Fruit fly (Drosophila melanogaster) S2 (cell line): ENCODE results near the gene CG6271.

ENCODE experiments used
- CG8478 ChIP-seq: fragments of >200 bp; optimal IDR thresholded peaks from 2 replicates; lab custom pipeline; 2018
- CTCF ChIP-seq, 2 experiments: fragments of >200 bp; optimal IDR thresholded peaks; 2 replicates each; lab custom pipeline; 2018

Gene CG6271

DNA sequence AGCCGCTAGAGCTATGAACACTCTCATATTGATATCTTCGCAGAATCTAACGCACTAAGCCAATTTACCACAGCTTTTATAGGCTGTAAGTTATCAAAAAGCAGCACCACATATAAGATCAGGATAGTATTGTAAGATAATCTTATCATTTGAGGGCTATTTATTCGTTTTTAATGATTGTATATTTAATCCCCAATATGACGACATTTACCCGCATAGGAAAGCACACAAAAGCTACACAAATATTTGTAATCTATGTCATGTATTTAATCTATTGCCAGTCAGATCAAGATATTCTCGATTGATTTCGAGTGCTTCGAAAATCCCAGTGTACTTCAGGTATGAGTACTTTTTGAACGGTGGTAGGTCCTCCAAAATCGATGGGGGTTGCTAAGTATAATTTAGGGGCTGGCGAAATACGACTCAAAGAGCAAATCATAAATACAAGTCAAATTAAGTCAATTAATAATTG is 6.2 kb downstream of the CG6271 start, which contains the start of gene CG17191:
CG17191 (minus strand) TSS at position 51 of the 472 bp plus-strand sequence.
- TF ChIP-seq CG8478 (lab: Kevin White, UChicago), result no peak
- no peak for TF ChIP-seq CTCF (optimal IDR thresholded peaks at IDR 0.05; lab: Kevin White, UChicago)

DNA sequence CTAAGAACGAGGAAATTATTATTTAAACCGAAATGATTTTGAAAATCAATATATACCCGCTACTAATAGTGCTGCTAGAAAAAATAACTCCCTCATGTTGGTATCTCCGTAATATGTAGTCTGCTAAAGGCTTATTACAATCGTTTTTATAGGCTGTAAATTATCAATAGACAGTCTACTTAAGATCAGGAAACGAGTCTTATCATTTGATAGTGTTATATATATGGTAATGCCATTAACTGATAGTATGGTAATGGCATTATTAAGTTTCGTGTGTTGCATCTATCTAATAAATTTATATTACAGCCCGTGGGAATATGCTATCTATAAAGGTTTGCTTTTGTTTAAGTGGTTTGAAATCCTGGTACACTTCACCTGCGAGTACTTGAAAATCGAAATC is 7.7 kb downstream of the CG6271 start, which contains the start of gene CG17192:
CG17192 (minus strand) TSS at position 101 of the 400 bp plus-strand sequence.
- TF ChIP-seq CG8478 (lab: Kevin White, UChicago) (no peak), CTCF (optimal IDR thresholded peaks at IDR 0.05; lab: Kevin White, UChicago) (no peak)

DNA sequence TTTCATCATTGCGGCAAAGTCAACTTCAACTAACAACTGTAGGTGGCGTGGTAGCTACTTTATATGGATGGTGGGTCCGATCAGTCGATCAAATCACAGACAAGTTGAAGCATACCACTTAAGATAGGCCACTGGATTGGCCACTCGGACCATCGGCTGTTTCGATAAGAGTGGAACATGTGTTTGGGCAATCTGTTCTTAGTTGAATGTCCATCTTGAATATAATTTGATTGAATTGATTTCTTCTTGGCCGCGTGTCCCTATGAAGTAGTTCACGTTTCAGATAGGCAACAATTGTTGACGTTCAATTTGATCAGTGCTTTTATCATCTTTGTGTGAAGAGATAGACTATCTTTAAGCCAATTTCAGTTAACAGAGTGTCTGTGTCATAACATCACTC is 18.9 kb downstream of the CG6271 start, which contains the start of gene CG6295:
CG6295 (minus strand) TSS at position 34 of the 400 bp plus-strand sequence.
- TF ChIP-seq CG8478 (lab: Kevin White, UChicago), result no peak
- no peak for TF ChIP-seq CTCF (optimal IDR thresholded peaks at IDR 0.05; lab: Kevin White, UChicago)

DNA sequence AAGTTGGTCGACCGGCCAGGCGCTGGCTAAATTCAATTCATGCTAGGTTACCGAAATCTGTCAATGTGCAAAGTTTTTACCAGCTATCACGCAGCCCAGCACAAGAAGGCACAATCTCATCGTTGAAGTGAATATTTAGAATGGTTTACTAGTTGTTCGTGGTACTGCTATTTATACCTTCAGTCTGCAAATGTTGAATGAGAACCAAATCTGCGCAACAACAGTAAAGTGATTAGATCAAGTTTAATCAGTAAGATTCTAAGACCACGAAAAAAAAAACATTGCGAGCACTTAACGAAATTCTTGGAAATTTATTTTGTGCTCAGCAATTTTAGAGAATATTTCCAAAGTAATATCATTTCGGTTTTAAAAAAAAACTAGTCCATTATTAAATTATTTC is 20.6 kb downstream of the CG6271 start, which contains the start of gene CG6296:
CG6296 (minus strand) TSS at position 132 of the 400 bp plus-strand sequence.
- TF ChIP-seq CTCF (optimal IDR thresholded peaks at IDR 0.05; lab: Kevin White, UChicago), result no peak
- TF ChIP-seq CG8478 (lab: Kevin White, UChicago), result no peak

DNA sequence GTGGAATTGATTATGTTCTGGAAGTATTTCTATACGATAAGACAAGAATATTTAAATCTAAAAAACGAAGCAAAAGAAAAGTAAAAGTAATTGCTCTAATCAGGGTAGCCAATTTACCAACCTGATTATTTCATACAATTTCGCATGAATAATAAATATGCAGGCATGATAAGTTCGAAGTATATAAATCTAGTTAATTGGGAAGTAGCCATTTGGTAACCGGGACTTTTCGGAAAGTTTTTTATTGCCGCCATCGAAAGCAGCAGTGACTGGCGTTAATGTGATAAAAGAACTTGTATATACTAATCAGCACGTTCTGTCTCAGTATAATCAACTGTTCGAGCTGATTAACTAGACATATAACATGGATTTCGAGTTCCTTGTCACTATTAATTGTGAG is 23.1 kb downstream of the CG6271 start:
- TF ChIP-seq CTCF (optimal IDR thresholded peaks at IDR 0.05; lab: Kevin White, UChicago) (no peak), CG8478 (lab: Kevin White, UChicago) (no peak)

DNA sequence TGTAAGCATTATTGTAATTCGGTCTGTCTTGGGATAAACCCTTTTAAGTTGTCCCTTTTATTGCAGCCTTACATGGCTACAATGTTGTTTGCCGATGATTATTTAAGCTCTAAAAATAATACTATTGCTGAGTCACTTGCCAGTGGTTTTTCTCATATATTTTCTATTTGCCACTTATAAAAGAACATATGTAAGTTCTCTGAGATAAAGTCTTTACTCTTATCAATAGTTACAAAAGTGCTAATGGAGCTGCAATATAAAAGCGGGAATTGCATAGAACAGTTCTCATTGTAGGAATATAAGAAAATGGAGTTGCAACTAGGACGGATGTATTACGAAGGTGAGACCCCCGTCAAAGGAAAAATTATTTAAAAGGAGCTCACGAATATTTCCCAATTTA is 26.5 kb downstream of the CG6271 start, which contains the start of gene CG31077:
CG31077 (plus strand) TSS at position 301 of the 400 bp plus-strand sequence.
- TF ChIP-seq CG8478 (lab: Kevin White, UChicago) (no peak), CTCF (optimal IDR thresholded peaks at IDR 0.05; lab: Kevin White, UChicago) (no peak)

DNA sequence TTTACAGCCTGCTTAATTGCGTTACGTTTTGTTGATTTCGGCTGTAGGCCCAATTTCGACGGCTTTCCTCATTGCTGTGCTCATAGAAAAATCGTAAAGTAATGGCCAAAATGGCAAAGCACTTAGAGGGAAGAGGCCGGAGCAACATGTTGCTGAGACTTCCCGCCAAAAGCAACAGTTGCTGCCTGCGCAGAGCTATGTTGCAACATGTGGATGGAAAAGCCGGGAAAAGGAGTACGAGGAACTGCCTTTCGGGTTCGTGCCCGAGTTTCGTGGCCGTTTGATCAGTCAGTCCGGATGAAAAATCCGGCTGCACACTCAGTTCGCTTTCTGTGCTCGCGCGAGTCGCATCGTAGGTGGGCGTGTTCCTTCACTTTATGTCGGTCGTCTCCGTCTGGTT is 29.3 kb downstream of the CG6271 start, which contains the start of gene RYa-R:
RYa-R (plus strand) TSS at position 339 of the 400 bp plus-strand sequence.
- TF ChIP-seq CG8478 (lab: Kevin White, UChicago) (no peak), CTCF (optimal IDR thresholded peaks at IDR 0.05; lab: Kevin White, UChicago) (no peak)

DNA sequence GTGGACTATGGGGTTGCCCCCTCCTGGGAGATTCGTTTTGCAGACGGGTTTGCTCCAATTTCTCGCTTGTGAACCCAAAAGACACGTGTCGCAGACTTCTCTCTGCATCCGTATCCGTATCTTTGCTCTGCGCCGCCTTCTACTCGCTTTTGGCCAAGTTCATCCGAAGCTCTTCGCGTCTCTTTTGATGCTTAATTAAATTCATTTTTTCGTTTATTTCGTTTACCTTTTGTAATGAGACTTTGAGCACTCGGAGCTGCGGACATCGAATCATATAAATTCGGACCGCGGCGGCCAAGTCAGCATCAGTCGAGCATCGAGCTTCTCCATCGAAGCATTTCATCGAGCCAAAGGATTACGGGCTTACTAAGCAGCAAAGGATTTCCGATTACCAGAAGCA is 31.4 kb downstream of the CG6271 start, which contains the start of gene TwdlC:
TwdlC (plus strand) TSS at position 301 of the 400 bp plus-strand sequence.
- no peak for TF ChIP-seq CG8478 (lab: Kevin White, UChicago)
- no peak for TF ChIP-seq CTCF (optimal IDR thresholded peaks at IDR 0.05; lab: Kevin White, UChicago)

DNA sequence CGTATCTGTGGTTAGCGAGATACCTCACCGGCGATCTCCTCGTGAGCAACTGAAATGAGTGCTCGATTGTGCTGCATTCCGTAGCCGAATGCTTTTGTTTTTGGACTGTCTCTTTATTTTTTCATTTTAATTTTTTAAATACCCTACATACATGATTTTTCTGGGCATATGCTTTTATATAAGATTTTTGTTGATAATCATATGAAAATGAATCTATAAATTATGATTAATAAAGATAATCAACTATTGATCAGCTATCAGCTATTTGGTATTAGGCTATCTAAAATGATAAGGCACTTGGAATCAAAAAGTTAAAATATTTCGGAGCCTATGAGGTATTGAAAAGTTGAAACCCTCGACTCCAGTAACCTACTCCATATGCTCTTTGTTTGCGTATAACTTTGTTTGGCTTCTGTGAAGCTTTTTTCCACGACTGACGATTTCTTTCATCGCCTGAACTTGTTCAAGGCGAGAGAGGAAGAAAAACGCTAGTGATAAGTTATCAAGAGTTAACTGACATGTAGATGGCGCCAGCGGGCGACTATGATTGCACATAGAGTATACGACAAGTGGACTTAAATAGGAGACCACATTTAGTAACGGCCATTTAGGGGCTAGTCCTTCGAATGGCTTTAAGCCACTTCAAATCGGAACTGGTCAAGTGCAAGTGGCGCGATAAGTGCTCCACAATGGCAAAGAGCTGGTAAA is 36.0 kb downstream of the CG6271 start, which contains the start of gene CG31076:
CG31076 (minus strand) TSS at position 51 of the 708 bp plus-strand sequence.
- no peak for TF ChIP-seq CG8478 (lab: Kevin White, UChicago)
- TF ChIP-seq CTCF (optimal IDR thresholded peaks at IDR 0.05; lab: Kevin White, UChicago), result peak; percentile 78 to 81

DNA sequence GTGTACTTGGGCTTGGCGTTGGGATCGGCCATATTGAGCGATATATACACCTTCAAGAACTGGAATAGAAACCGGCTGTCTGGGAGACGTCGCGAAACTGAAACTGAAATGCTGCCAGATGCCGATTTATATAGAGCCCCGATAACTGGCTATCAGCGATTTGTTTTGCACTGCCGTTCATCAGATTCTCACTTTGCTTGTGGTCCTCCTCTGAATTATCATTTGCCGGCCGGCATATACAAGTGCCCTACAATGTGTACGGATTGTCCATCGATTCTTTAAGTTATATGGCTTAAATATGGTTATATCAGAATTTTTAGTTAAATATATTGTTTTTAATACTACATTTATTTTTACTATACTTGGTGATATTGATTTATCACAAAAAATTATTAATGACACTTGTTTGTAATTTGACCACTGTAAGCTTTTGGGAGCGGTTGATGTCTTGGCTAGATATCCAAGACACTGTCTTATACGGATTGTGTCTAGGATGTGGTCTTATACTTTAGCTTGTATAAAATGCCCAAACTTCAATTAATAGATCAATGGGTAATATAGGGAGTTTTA is 37.4 kb downstream of the CG6271 start, which contains the start of gene CG31075:
CG31075 (minus strand) TSS at position 106 of the 570 bp plus-strand sequence.
- TF ChIP-seq CTCF (optimal IDR thresholded peaks at IDR 0.05; lab: Kevin White, UChicago), result peak in 1 of 2 experiments; percentile 12
- no peak for TF ChIP-seq CG8478 (lab: Kevin White, UChicago)

DNA sequence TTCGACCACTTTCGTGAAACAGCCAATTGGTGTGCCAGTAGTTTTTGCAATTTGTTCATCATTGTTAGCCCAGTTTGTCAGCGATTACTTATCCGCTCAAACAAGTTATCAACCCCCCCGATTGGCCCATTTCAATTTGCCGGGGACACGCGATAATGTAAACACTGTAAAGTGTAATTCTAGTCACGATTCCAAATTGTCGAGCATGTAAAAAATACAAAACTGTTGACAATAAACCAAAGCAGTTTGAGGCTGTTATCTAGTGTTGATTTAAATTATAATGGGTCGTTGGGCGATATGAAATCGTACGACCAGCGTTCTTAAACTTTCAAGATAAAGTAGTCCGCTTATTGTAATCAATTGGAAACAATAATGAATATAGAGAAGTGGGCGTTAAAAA is 38.5 kb downstream of the CG6271 start:
- TF ChIP-seq CG8478 (lab: Kevin White, UChicago), result no peak
- TF ChIP-seq CTCF (optimal IDR thresholded peaks at IDR 0.05; lab: Kevin White, UChicago), result no peak

DNA sequence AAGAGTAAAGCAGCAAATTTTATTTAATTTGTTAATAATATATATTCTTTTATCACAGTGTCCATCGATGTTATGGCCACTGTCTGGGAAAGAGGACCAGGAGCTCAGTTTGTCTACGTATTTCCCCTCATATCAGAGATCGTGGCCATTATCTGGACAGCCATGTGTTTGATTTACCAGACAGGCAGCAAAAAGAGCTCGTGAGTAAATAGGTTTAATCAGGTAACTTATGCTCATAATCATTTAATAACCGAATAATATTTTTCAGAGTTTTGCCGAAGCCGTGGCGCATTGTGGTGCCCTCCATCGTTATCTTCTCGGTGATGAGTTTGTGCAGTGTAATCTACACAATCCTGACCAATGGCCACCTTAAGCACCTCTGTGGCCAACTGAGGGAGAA is 41.5 kb downstream of the CG6271 start:
- TF ChIP-seq CG8478 (lab: Kevin White, UChicago), result no peak
- no peak for TF ChIP-seq CTCF (optimal IDR thresholded peaks at IDR 0.05; lab: Kevin White, UChicago)

DNA sequence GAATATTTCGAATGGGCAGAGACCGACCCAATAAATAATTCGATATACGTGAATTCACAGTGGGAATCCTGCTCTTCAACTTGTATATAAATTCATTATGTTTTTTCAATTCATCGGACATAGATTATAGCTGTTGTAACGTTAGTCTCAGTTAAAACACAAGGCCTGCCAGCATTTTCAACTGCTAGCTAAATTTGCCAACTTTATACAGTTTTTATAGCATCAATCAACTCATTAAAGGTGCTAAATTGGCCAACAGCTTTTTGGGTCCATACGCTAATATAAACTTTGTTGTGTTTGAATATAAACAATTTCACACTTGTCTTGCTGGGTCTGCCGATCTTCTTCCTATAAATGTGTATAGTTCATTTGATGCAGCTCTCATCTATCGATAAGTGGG is 43.8 kb downstream of the CG6271 start:
- TF ChIP-seq CG8478 (lab: Kevin White, UChicago), result no peak
- TF ChIP-seq CTCF (optimal IDR thresholded peaks at IDR 0.05; lab: Kevin White, UChicago), result no peak

DNA sequence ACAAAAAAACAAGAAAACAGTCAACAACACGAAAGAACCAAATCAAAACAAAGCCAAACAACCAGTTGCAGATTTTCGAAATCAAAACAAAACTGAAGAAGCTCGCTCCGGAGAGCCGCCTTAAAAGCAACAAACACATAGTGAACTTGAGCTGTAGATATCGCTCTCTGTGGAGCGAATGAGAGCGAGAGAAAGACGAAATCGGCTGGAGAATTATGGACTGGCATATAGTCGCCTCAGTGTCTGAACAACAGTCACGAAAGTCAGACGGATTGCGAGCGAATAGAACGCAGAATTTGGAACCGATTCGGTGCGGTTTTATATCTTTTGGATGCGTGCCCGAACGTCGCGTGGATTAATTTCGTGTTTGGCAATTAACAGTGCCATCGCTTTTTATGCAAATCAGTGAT is 45.6 kb downstream of the CG6271 start:
- TF ChIP-seq CTCF (optimal IDR thresholded peaks at IDR 0.05; lab: Kevin White, UChicago) (no peak), CG8478 (lab: Kevin White, UChicago) (no peak)

DNA sequence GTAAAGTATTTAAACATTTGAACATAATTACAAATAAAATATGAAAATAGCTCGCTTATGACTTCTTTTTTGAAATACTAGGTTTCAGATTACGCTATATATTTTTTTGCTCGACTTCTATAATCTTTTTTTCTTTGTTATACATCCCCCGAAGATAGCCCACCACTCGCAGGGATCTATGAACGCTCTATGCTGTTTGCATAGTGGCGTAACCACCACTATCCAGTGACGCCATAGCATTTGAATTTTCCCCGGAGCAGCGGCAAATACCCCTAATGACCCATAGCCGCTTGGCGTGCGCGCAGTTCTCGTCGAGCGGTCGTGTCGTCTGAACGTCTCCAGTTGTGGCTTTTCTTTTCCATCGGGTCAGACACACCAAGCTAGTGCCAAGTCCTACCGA is 47.7 kb downstream of the CG6271 start, which contains the start of the genes CG14253 and CG46313:
CG14253 (plus strand) TSS at position 301 of the 400 bp plus-strand sequence.
CG46313 (plus strand) TSS at position 301 of the 400 bp plus-strand sequence.
- TF ChIP-seq CG8478 (lab: Kevin White, UChicago) (no peak), CTCF (optimal IDR thresholded peaks at IDR 0.05; lab: Kevin White, UChicago) (no peak)
